Worm (Caenorhabditis elegans) whole organism, mixed stage, embryonic: ENCODE data around the gene fbxa-77.

ENCODE experiments used
- M03D4.4 ChIP-seq: sonication (generic microtip); optimal IDR thresholded peaks from 2 replicates; lab custom pipeline; 2017; ENCODE audit warnings: mild to moderate bottlenecking, missing genetic modification characterization, missing compliant biosample characterization
- bed-3 ChIP-seq: fragments of 200-800 bp; sonication (Bioruptor generic); optimal IDR thresholded peaks from 3 replicates; lab custom pipeline; 2018; ENCODE audit warnings: mild to moderate bottlenecking, missing genetic modification characterization, moderate library complexity, missing compliant biosample characterization
- blmp-1 ChIP-seq: fragments of 150-350 bp; optimal IDR thresholded peaks from 2 replicates; lab custom pipeline; 2014; ENCODE audit warnings: missing biosample characterization, missing genetic modification characterization
- ceh-43 ChIP-seq: fragments of 200-800 bp; sonication (Bioruptor generic); optimal IDR thresholded peaks from 2 replicates; lab custom pipeline; 2018; ENCODE audit warnings: mild to moderate bottlenecking, missing genetic modification characterization, moderate library complexity, missing compliant biosample characterization
- ceh-83 ChIP-seq: fragments of 200-800 bp; sonication (Bioruptor generic); optimal IDR thresholded peaks from 2 replicates; lab custom pipeline; 2018; ENCODE audit warnings: mild to moderate bottlenecking, missing genetic modification characterization, missing compliant biosample characterization
- cnd-1 ChIP-seq: fragments of 200-800 bp; sonication (Bioruptor generic); optimal IDR thresholded peaks from 2 replicates; lab custom pipeline; 2018; ENCODE audit warnings: mild to moderate bottlenecking, missing genetic modification characterization, missing compliant biosample characterization
- drap-1 ChIP-seq: fragments of 200-800 bp; sonication (Bioruptor generic); optimal IDR thresholded peaks from 3 replicates; lab custom pipeline; 2018; ENCODE audit warnings: mild to moderate bottlenecking, missing genetic modification characterization, missing compliant biosample characterization
- elt-1 ChIP-seq: sonication (generic microtip); optimal IDR thresholded peaks from 2 replicates; lab custom pipeline; 2017; ENCODE audit warnings: missing genetic modification characterization, mild to moderate bottlenecking, missing compliant biosample characterization, antibody characterized with exemption, moderate library complexity, borderline replicate concordance; ENCODE audit not compliant: insufficient read depth
- elt-3 ChIP-seq: fragments of 150-350 bp; optimal IDR thresholded peaks from 2 replicates; lab custom pipeline; 2014; ENCODE audit warnings: missing biosample characterization, missing genetic modification characterization
- flh-1 ChIP-seq: fragments of 200-800 bp; sonication (Bioruptor generic); optimal IDR thresholded peaks from 2 replicates; lab custom pipeline; 2018; ENCODE audit warnings: mild to moderate bottlenecking, missing genetic modification characterization, moderate library complexity, missing compliant biosample characterization
- ham-2 ChIP-seq: fragments of 200-800 bp; sonication (Bioruptor generic); optimal IDR thresholded peaks from 2 replicates; lab custom pipeline; 2018; ENCODE audit warnings: mild to moderate bottlenecking, missing genetic modification characterization, missing compliant biosample characterization
- lin-13 ChIP-seq: fragments of 150-350 bp; optimal IDR thresholded peaks from 2 replicates; lab custom pipeline; 2014; ENCODE audit warnings: missing biosample characterization, missing genetic modification characterization
- lin-32 ChIP-seq: fragments of 200-800 bp; sonication (Bioruptor generic); optimal IDR thresholded peaks from 2 replicates; lab custom pipeline; 2018; ENCODE audit warnings: mild to moderate bottlenecking, missing genetic modification characterization, missing compliant biosample characterization
- lsy-2 ChIP-seq: fragments of 150-350 bp; optimal IDR thresholded peaks from 2 replicates; lab custom pipeline; 2014; ENCODE audit warnings: missing biosample characterization, missing genetic modification characterization
- mab-5 ChIP-seq: fragments of 150-350 bp; optimal IDR thresholded peaks from 2 replicates; lab custom pipeline; 2014; ENCODE audit warnings: missing biosample characterization, missing genetic modification characterization
- mep-1 ChIP-seq: fragments of 150-350 bp; optimal IDR thresholded peaks from 2 replicates; lab custom pipeline; 2017; ENCODE audit warnings: missing biosample characterization, missing genetic modification reagents, missing genetic modification characterization, inconsistent platforms
- mls-2 ChIP-seq: sonication (generic microtip); optimal IDR thresholded peaks from 2 replicates; lab custom pipeline; 2016; ENCODE audit warnings: mild to moderate bottlenecking, missing genetic modification characterization, moderate library complexity, missing compliant biosample characterization
- nhr-12 ChIP-seq: fragments of 150-350 bp; optimal IDR thresholded peaks from 2 replicates; lab custom pipeline; 2014; ENCODE audit warnings: missing biosample characterization, missing genetic modification characterization
- nhr-2 ChIP-seq: fragments of 150-350 bp; optimal IDR thresholded peaks from 2 replicates; lab custom pipeline; 2014; ENCODE audit warnings: missing biosample characterization, missing genetic modification characterization
- nhr-237 ChIP-seq: fragments of 150-350 bp; optimal IDR thresholded peaks from 2 replicates; lab custom pipeline; 2014; ENCODE audit warnings: missing biosample characterization, missing genetic modification characterization
- nhr-28 ChIP-seq: fragments of 150-350 bp; optimal IDR thresholded peaks from 2 replicates; lab custom pipeline; 2014; ENCODE audit warnings: missing biosample characterization, missing genetic modification characterization
- nhr-76 ChIP-seq: sonication (generic microtip); optimal IDR thresholded peaks from 2 replicates; lab custom pipeline; 2017; ENCODE audit warnings: missing biosample characterization, missing genetic modification characterization
- pha-4 ChIP-seq: fragments of 150-350 bp; optimal IDR thresholded peaks from 2 replicates; lab custom pipeline; 2018; ENCODE audit warnings: missing biosample characterization, missing genetic modification reagents, missing genetic modification characterization
- sem-2 ChIP-seq: fragments of 200-800 bp; sonication (Bioruptor generic); optimal IDR thresholded peaks from 2 replicates; lab custom pipeline; 2018; ENCODE audit warnings: mild to moderate bottlenecking, missing genetic modification characterization, missing compliant biosample characterization
- snpc-4 ChIP-seq: fragments of 150-350 bp; optimal IDR thresholded peaks from 2 replicates; lab custom pipeline; 2014; ENCODE audit warnings: missing biosample characterization, missing genetic modification characterization
- sptf-1 ChIP-seq: sonication (generic microtip); optimal IDR thresholded peaks from 2 replicates; lab custom pipeline; 2017; ENCODE audit warnings: mild to moderate bottlenecking, missing genetic modification characterization, moderate library complexity, missing compliant biosample characterization
- tbx-8 ChIP-seq: fragments of 200-800 bp; sonication (Bioruptor generic); optimal IDR thresholded peaks from 2 replicates; lab custom pipeline; 2018; ENCODE audit warnings: mild to moderate bottlenecking, missing genetic modification characterization, moderate library complexity, missing compliant biosample characterization
- unc-120 ChIP-seq: sonication (generic microtip); optimal IDR thresholded peaks from 2 replicates; lab custom pipeline; 2017; ENCODE audit warnings: missing genetic modification characterization, missing compliant biosample characterization; ENCODE audit not compliant: poor library complexity, severe bottlenecking
- unc-39 ChIP-seq: fragments of 150-350 bp; optimal IDR thresholded peaks from 2 replicates; lab custom pipeline; 2014; ENCODE audit warnings: missing biosample characterization, missing genetic modification characterization
- unc-62 ChIP-seq: fragments of 150-350 bp; optimal IDR thresholded peaks from 2 replicates; lab custom pipeline; 2014; ENCODE audit warnings: missing biosample characterization, missing genetic modification reagents, missing genetic modification characterization
- zip-8 ChIP-seq: fragments of 150-350 bp; optimal IDR thresholded peaks from 2 replicates; lab custom pipeline; 2014; ENCODE audit warnings: missing biosample characterization, missing genetic modification characterization
- ztf-11 ChIP-seq: fragments of 150-350 bp; optimal IDR thresholded peaks from 2 replicates; lab custom pipeline; 2014; ENCODE audit warnings: missing biosample characterization, missing genetic modification characterization

fbxa-77 gene

DNA sequence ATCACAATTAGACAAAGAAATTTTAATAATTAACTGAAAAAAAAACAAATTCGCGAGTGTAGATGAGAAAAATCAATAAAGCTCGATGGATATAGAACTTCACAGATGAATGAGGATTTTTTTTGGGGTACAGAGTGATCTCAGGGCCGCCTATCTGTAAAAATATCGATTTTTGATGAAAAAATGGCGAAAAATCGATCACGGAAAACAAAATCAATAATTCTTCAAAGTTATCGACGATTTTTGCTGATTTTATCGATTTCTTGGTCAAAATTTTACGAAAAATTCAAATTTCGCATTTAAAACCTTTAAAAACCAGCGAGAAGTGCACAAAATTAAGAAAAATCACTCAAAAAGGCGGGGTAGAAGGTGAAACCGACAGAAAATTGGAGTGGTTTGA lies 33.2 kb upstream of the fbxa-77 start:
- no peak for TF ChIP-seq unc-120 (tag; lab: Kevin White, UChicago)
- TF ChIP-seq unc-39 (tag; lab: Kevin White, UChicago), result no peak
- TF ChIP-seq pha-4 (tag; lab: Kevin White, UChicago), result no peak
- no peak for TF ChIP-seq sem-2 (GFP tag; lab: Kevin White, UChicago)
- TF ChIP-seq sptf-1 (tag; lab: Kevin White, UChicago), result no peak
- TF ChIP-seq zip-8 (tag; lab: Kevin White, UChicago), result no peak
- TF ChIP-seq elt-1 (tag; lab: Kevin White, UChicago), result no peak
- TF ChIP-seq blmp-1, result no peak
- no peak for TF ChIP-seq ztf-11 (tag; lab: Kevin White, UChicago)
- TF ChIP-seq mls-2 (tag; lab: Kevin White, UChicago), result no peak
- TF ChIP-seq mep-1 (tag; lab: Kevin White, UChicago), result no peak
- no peak for TF ChIP-seq ceh-83
- no peak for TF ChIP-seq elt-3 (tag; lab: Kevin White, UChicago)

DNA sequence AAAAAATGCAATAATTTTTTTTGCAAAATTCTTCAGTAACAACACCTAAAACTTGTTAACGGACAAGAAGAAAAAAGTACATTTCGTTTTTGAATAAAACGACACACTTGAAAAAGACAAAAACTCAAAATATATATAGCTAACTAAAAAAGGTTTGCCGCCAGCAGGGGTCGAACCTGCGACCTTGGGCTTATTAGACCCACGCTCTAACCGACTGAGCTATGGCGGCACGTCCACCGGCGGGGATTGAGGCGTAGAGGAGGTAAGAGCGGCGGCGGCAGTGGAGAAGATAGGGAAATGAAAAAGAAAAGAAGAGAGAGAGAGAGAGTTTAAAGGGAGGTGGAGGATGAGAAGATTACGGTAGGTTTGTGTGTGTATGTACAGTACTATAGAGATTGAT lies 31.1 kb upstream of the fbxa-77 start:
- TF ChIP-seq drap-1 (GFP tag; lab: Kevin White, UChicago) (peak; percentile 28), flh-1 (peak; percentile 8), mls-2 (tag; lab: Kevin White, UChicago) (peak; percentile 28), zip-8 (tag; lab: Kevin White, UChicago) (no peak), sem-2 (GFP tag; lab: Kevin White, UChicago) (peak; percentile 56), mep-1 (tag; lab: Kevin White, UChicago) (no peak), cnd-1 (tag; lab: Kevin White, UChicago) (peak; percentile 70), lsy-2 (no peak), lin-13 (tag; lab: Kevin White, UChicago) (no peak), nhr-76 (tag; lab: Kevin White, UChicago) (no peak), M03D4.4 (tag; lab: Kevin White, UChicago) (peak; percentile 65), bed-3 (peak; percentile 18), ceh-83 (peak; percentile 67), nhr-237 (tag; lab: Kevin White, UChicago) (no peak), sptf-1 (tag; lab: Kevin White, UChicago) (peak; percentile 73), ceh-43 (GFP tag; lab: Kevin White, UChicago) (peak; percentile 55), ham-2 (GFP tag; lab: Kevin White, UChicago) (peak; percentile 59), unc-120 (tag; lab: Kevin White, UChicago) (peak; percentile 67)

DNA sequence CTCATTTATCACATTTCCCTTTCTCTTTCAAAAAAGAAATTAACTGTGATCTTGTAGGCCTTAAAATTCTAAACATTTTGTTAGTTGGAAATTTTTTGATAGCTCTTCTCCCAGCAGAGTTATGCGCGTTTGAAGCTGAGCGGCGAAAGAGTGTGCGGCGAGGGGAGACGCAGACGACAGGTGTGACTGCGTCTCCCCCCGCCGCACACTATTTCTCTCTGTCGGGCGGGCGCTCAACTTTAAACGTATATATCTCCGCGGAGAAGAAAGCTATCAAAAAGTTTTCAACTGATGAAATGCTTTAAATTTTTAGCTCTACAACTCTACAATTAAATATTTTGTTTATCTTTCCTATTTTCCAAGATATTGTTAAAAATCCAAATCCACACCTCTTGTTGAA lies 30.3 kb upstream of the fbxa-77 start:
- TF ChIP-seq flh-1 (no peak), ztf-11 (tag; lab: Kevin White, UChicago) (no peak), nhr-28 (no peak), sptf-1 (tag; lab: Kevin White, UChicago) (no peak), nhr-12 (tag; lab: Kevin White, UChicago) (no peak), ham-2 (GFP tag; lab: Kevin White, UChicago) (no peak), mab-5 (tag; lab: Kevin White, UChicago) (no peak), elt-1 (tag; lab: Kevin White, UChicago) (no peak)

DNA sequence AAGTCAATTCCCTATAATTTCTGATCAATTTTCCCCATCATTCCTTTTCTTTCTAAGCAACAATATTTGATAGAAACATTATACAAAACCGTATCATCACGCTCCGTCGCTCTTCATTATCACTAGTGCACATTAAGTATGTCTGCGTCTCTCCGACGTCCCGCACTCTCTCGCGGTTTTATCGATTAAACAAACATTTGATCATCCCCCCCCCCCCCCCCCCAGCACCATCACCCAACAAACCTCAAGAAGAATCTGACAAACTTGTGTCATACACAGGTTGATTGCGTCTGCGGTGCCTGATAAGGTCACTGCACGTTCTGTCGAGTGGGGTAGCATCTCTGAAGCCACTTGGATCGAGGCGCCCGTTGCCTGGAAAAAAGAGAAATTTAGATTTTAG lies 29.3 kb upstream of the fbxa-77 start:
- TF ChIP-seq sem-2 (GFP tag; lab: Kevin White, UChicago) (no peak), mls-2 (tag; lab: Kevin White, UChicago) (no peak), lsy-2 (no peak), nhr-76 (tag; lab: Kevin White, UChicago) (no peak), cnd-1 (tag; lab: Kevin White, UChicago) (no peak), unc-62 (GFP tag; lab: Kevin White, UChicago) (no peak), ceh-83 (no peak), unc-120 (tag; lab: Kevin White, UChicago) (no peak), M03D4.4 (tag; lab: Kevin White, UChicago) (no peak), tbx-8 (no peak), nhr-237 (tag; lab: Kevin White, UChicago) (no peak), nhr-2 (tag; lab: Kevin White, UChicago) (no peak)

DNA sequence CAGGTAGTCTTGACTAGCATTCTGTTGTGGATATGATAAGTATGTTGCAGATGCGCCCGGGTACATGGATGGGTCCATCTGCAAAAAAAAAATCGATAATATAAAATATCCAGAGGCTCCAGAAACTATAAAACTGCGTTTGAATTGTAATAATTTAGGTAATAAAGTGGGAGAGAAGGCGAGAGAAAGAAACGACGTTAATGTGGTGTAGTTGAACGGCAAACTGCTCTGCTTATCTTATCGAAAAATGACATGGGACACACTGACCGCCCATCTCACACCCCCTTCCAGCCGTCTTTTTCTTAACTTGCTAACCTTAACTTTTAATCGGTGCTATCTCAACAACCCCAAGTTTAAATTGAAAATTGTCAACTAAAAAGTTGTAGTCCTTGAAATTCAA lies 27.3 kb upstream of the fbxa-77 start:
- TF ChIP-seq elt-1 (tag; lab: Kevin White, UChicago) (no peak), snpc-4 (no peak), pha-4 (tag; lab: Kevin White, UChicago) (no peak), cnd-1 (tag; lab: Kevin White, UChicago) (no peak), bed-3 (no peak), lin-13 (tag; lab: Kevin White, UChicago) (no peak), lin-32 (GFP tag; lab: Kevin White, UChicago) (no peak), ceh-83 (no peak), sptf-1 (tag; lab: Kevin White, UChicago) (no peak)
